Fruit fly (Drosophila melanogaster) whole organism, embryonic: ENCODE results near the gene DCTN6-p27.

ENCODE experiments used
- Aef1 ChIP-seq: fragments of 200-800 bp; sonication (Bioruptor generic); IDR thresholded peaks from 3 replicates; pipeline ENCODE4 v1.3.6; 2022; ENCODE audit warnings: missing biosample characterization, missing genetic modification characterization
- Blimp-1 ChIP-seq: fragments of 200-800 bp; sonication (Bioruptor generic); optimal IDR thresholded peaks from 3 replicates; lab custom pipeline; 2018; ENCODE audit warnings: missing biosample characterization, missing genetic modification characterization, mild to moderate bottlenecking, moderate library complexity, missing genetic modification reagents
- C15 ChIP-seq: fragments of 200-800 bp; sonication (Bioruptor generic); IDR thresholded peaks from 3 replicates; pipeline ENCODE4 v1.3.6; 2022; ENCODE audit warnings: missing biosample characterization, missing genetic modification characterization
- CG10209 ChIP-seq: fragments of 200-800 bp; sonication (Bioruptor generic); optimal IDR thresholded peaks from 3 replicates; lab custom pipeline; 2017; ENCODE audit warnings: missing biosample characterization, mild to moderate bottlenecking, missing genetic modification characterization, missing genetic modification reagents
- CG10321 ChIP-seq: fragments of 200-800 bp; sonication (Bioruptor generic); IDR thresholded peaks from 2 replicates; pipeline ENCODE4 v1.3.6; 2022; ENCODE audit warnings: missing biosample characterization, missing genetic modification characterization
- CG11247 ChIP-seq: fragments of 200-800 bp; sonication (Bioruptor generic); IDR thresholded peaks from 2 replicates; pipeline ENCODE4 v1.3.6; 2022; ENCODE audit warnings: missing biosample characterization, missing genetic modification characterization
- CG13287 ChIP-seq: fragments of 200-800 bp; sonication (Bioruptor generic); IDR thresholded peaks from 2 replicates; pipeline ENCODE4 v1.3.6; 2022; ENCODE audit warnings: missing biosample characterization, missing genetic modification characterization; ENCODE audit not compliant: partially characterized antibody
- CG15011 ChIP-seq: fragments of 200-800 bp; sonication (Bioruptor generic); optimal IDR thresholded peaks from 3 replicates; lab custom pipeline; 2018; ENCODE audit warnings: missing biosample characterization, mild to moderate bottlenecking, missing genetic modification characterization
- CG17186 ChIP-seq: fragments of 200-800 bp; sonication (Bioruptor generic); optimal IDR thresholded peaks from 3 replicates; lab custom pipeline; 2017; ENCODE audit warnings: missing biosample characterization, missing genetic modification reagents, missing genetic modification characterization
- CG17328 ChIP-seq: fragments of 200-800 bp; sonication (Bioruptor generic); IDR thresholded peaks from 2 replicates; pipeline ENCODE4 v1.3.6; 2022; ENCODE audit warnings: missing biosample characterization, missing genetic modification characterization
- CG17612 ChIP-seq: fragments of 200-800 bp; sonication (Bioruptor generic); IDR thresholded peaks from 2 replicates; pipeline ENCODE4 v1.3.6; 2022; ENCODE audit warnings: missing biosample characterization, missing genetic modification characterization
- CG1792 ChIP-seq: fragments of 200-800 bp; sonication (Bioruptor generic); optimal IDR thresholded peaks from 2 replicates; lab custom pipeline; 2016; ENCODE audit warnings: missing biosample characterization, missing genetic modification characterization
- CG2199 ChIP-seq: fragments of 200-800 bp; sonication (Bioruptor generic); IDR thresholded peaks from 3 replicates; pipeline ENCODE4 v1.3.6; 2022; ENCODE audit warnings: missing biosample characterization, missing genetic modification characterization
- CG2678 ChIP-seq: fragments of 200-800 bp; sonication (Bioruptor generic); optimal IDR thresholded peaks from 3 replicates; lab custom pipeline; 2019; ENCODE audit warnings: missing biosample characterization, mild to moderate bottlenecking, missing genetic modification characterization, moderate library complexity
- CG3065 ChIP-seq: fragments of 200-800 bp; sonication (Bioruptor generic); optimal IDR thresholded peaks from 2 replicates; lab custom pipeline; 2016; ENCODE audit warnings: missing biosample characterization, missing genetic modification characterization
- CG3847 ChIP-seq: fragments of 200-800 bp; sonication (Bioruptor generic); IDR thresholded peaks from 2 replicates; pipeline ENCODE4 v1.3.6; 2022; ENCODE audit warnings: missing biosample characterization, missing genetic modification characterization
- CG4282 ChIP-seq: fragments of 200-800 bp; sonication (Bioruptor generic); optimal IDR thresholded peaks from 2 replicates; lab custom pipeline; 2016; ENCODE audit warnings: missing biosample characterization, missing genetic modification characterization
- CG4360 ChIP-seq: fragments of 200-800 bp; sonication (Bioruptor generic); IDR thresholded peaks from 2 replicates; pipeline ENCODE4 v1.3.6; 2022; ENCODE audit warnings: missing biosample characterization, missing genetic modification characterization
- CG4820 ChIP-seq: fragments of 200-800 bp; sonication (Bioruptor generic); optimal IDR thresholded peaks from 3 replicates; lab custom pipeline; 2016; ENCODE audit warnings: missing biosample characterization, missing genetic modification characterization
- CG6175 ChIP-seq: fragments of 200-800 bp; sonication (Bioruptor generic); IDR thresholded peaks from 3 replicates; pipeline ENCODE4 v1.3.6; 2022; ENCODE audit warnings: missing biosample characterization, missing genetic modification characterization
- CG7928 ChIP-seq: fragments of 200-800 bp; sonication (Bioruptor generic); optimal IDR thresholded peaks from 2 replicates; lab custom pipeline; 2017; ENCODE audit warnings: missing biosample characterization, mild to moderate bottlenecking, missing genetic modification characterization
- CG7987 ChIP-seq: fragments of 200-800 bp; sonication (Bioruptor generic); optimal IDR thresholded peaks from 2 replicates; lab custom pipeline; 2018; ENCODE audit warnings: missing biosample characterization, mild to moderate bottlenecking, missing genetic modification characterization, moderate library complexity
- CG8290 ChIP-seq, 3 experiments: fragments of 200-800 bp; sonication (Bioruptor generic); optimal IDR thresholded peaks; 2 replicates each; lab custom pipeline; 2016 to 2019; ENCODE audit warnings: missing biosample characterization in 3 of 3, missing genetic modification characterization in 3 of 3, mild to moderate bottlenecking in 2 of 3, moderate library complexity in 1 of 3
- CG8478 ChIP-seq: fragments of >200 bp; optimal IDR thresholded peaks from 2 replicates; lab custom pipeline; 2018
- CG9797 ChIP-seq: fragments of 200-800 bp; sonication (Bioruptor generic); optimal IDR thresholded peaks from 3 replicates; lab custom pipeline; 2018; ENCODE audit warnings: missing biosample characterization, mild to moderate bottlenecking, missing genetic modification characterization
- CoRest ChIP-seq: fragments of 200-800 bp; sonication (Bioruptor generic); optimal IDR thresholded peaks from 3 replicates; lab custom pipeline; 2018; ENCODE audit warnings: missing biosample characterization, mild to moderate bottlenecking, missing genetic modification characterization, moderate library complexity
- Dek ChIP-seq: fragments of 200-800 bp; sonication (Bioruptor generic); optimal IDR thresholded peaks from 3 replicates; lab custom pipeline; 2019; ENCODE audit warnings: missing biosample characterization, mild to moderate bottlenecking, missing genetic modification characterization, moderate library complexity
- Lpt ChIP-seq: fragments of >200 bp; optimal IDR thresholded peaks from 2 replicates; lab custom pipeline; 2018; ENCODE audit warnings: missing biosample characterization, missing genetic modification characterization
- Myb ChIP-seq: fragments of 200-800 bp; sonication (Bioruptor generic); optimal IDR thresholded peaks from 2 replicates; lab custom pipeline; 2016; ENCODE audit warnings: missing biosample characterization, missing genetic modification characterization
- Rfx ChIP-seq: fragments of 200-800 bp; sonication (Bioruptor generic); IDR thresholded peaks from 2 replicates; pipeline ENCODE4 v1.3.6; 2022; ENCODE audit warnings: missing biosample characterization, missing genetic modification characterization
- abd-A ChIP-seq: fragments of 200-800 bp; sonication (Bioruptor generic); optimal IDR thresholded peaks from 3 replicates; lab custom pipeline; 2019; ENCODE audit warnings: missing biosample characterization, mild to moderate bottlenecking, missing genetic modification characterization, moderate library complexity
- az2 ChIP-seq: fragments of 200-800 bp; sonication (Bioruptor generic); optimal IDR thresholded peaks from 3 replicates; lab custom pipeline; 2016; ENCODE audit warnings: missing biosample characterization, missing genetic modification characterization
- bsh ChIP-seq, 2 experiments: fragments of 200-800 bp; sonication (Bioruptor generic); optimal IDR thresholded peaks; 2 replicates each; lab custom pipeline; 2017 to 2018; ENCODE audit warnings: mild to moderate bottlenecking in 2 of 2, missing biosample characterization in 2 of 2, missing genetic modification characterization in 2 of 2, moderate library complexity in 1 of 2
- cg ChIP-seq: fragments of 200-800 bp; sonication (Bioruptor generic); optimal IDR thresholded peaks from 3 replicates; lab custom pipeline; 2019; ENCODE audit warnings: missing biosample characterization, mild to moderate bottlenecking, missing genetic modification characterization, moderate library complexity
- ci ChIP-seq: fragments of 200-800 bp; sonication (Bioruptor generic); IDR thresholded peaks from 3 replicates; pipeline ENCODE4 v1.3.6; 2022; ENCODE audit warnings: missing biosample characterization, missing genetic modification characterization
- fd102C ChIP-seq: fragments of 200-800 bp; sonication (Bioruptor generic); optimal IDR thresholded peaks from 2 replicates; lab custom pipeline; 2018; ENCODE audit warnings: missing biosample characterization, mild to moderate bottlenecking, missing genetic modification characterization, moderate library complexity
- gt ChIP-seq: fragments of 200-800 bp; sonication (Bioruptor generic); IDR thresholded peaks from 2 replicates; pipeline ENCODE4 v1.3.6; 2022; ENCODE audit warnings: missing biosample characterization, missing genetic modification characterization
- ham ChIP-seq: fragments of 200-800 bp; sonication (Bioruptor generic); IDR thresholded peaks from 2 replicates; pipeline ENCODE4 v1.3.6; 2022; ENCODE audit warnings: missing biosample characterization, missing genetic modification characterization
- klu ChIP-seq: fragments of 200-800 bp; sonication (Bioruptor generic); IDR thresholded peaks from 2 replicates; pipeline ENCODE4 v1.3.6; 2022; ENCODE audit warnings: missing biosample characterization, missing genetic modification characterization
- lab ChIP-seq: fragments of 200-800 bp; sonication (Bioruptor generic); optimal IDR thresholded peaks from 3 replicates; lab custom pipeline; 2017; ENCODE audit warnings: missing biosample characterization, missing genetic modification characterization, mild to moderate bottlenecking, moderate library complexity, missing genetic modification reagents
- lola ChIP-seq, 3 experiments: fragments of >200 bp in 2 of 3; fragments of 200-800 bp in 1 of 3; sonication (Bioruptor generic) in 1 of 3; optimal IDR thresholded peaks; 2 replicates each; lab custom pipeline; 2017 to 2019; ENCODE audit warnings: missing biosample characterization in 3 of 3, missing genetic modification characterization in 3 of 3, mild to moderate bottlenecking in 1 of 3, moderate library complexity in 1 of 3
- nerfin-1 ChIP-seq: fragments of 200-800 bp; sonication (Bioruptor generic); optimal IDR thresholded peaks from 3 replicates; lab custom pipeline; 2019; ENCODE audit warnings: missing biosample characterization, mild to moderate bottlenecking, missing genetic modification characterization, moderate library complexity
- oc ChIP-seq: fragments of 200-800 bp; sonication (Bioruptor generic); optimal IDR thresholded peaks from 2 replicates; lab custom pipeline; 2018; ENCODE audit warnings: missing biosample characterization, mild to moderate bottlenecking, missing genetic modification characterization, moderate library complexity
- otp ChIP-seq: fragments of 200-800 bp; sonication (Bioruptor generic); IDR thresholded peaks from 3 replicates; pipeline ENCODE4, ENCODE4 v1.3.6; 2022; ENCODE audit warnings: missing biosample characterization, missing genetic modification characterization
- pfk ChIP-seq: fragments of 200-800 bp; sonication (Bioruptor generic); optimal IDR thresholded peaks from 2 replicates; lab custom pipeline; 2018; ENCODE audit warnings: missing biosample characterization, mild to moderate bottlenecking, missing genetic modification characterization, moderate library complexity
- slp2 ChIP-seq: fragments of 200-800 bp; sonication (Bioruptor generic); optimal IDR thresholded peaks from 2 replicates; lab custom pipeline; 2016; ENCODE audit warnings: missing biosample characterization, missing genetic modification characterization
- sr ChIP-seq: fragments of 200-800 bp; sonication (Bioruptor generic); IDR thresholded peaks from 3 replicates; pipeline ENCODE4 v1.3.6; 2022; ENCODE audit warnings: missing biosample characterization, missing genetic modification characterization
- sug ChIP-seq: fragments of 200-800 bp; optimal IDR thresholded peaks from 2 replicates; lab custom pipeline; 2019; ENCODE audit warnings: missing biosample characterization, mild to moderate bottlenecking, missing genetic modification characterization, moderate library complexity
- tap ChIP-seq: fragments of 200-800 bp; optimal IDR thresholded peaks from 3 replicates; lab custom pipeline; 2019; ENCODE audit warnings: missing biosample characterization, mild to moderate bottlenecking, missing genetic modification characterization, moderate library complexity
- tio ChIP-seq: fragments of 200-800 bp; sonication (Bioruptor generic); optimal IDR thresholded peaks from 2 replicates; lab custom pipeline; 2017; ENCODE audit warnings: missing biosample characterization, missing genetic modification characterization, inconsistent platforms
- vfl ChIP-seq: fragments of 200-800 bp; sonication (Bioruptor generic); optimal IDR thresholded peaks from 2 replicates; lab custom pipeline; 2016; ENCODE audit warnings: missing biosample characterization, missing genetic modification characterization

DCTN6-p27 gene

dm6 chr2L:19165998-19166397 is 33.9 kb downstream of the DCTN6-p27 start:
- no peak for TF ChIP-seq CG7928 (GFP tag; lab: Kevin White, UChicago)
- no peak for TF ChIP-seq CG4820 (GFP tag; lab: Kevin White, UChicago)
- TF ChIP-seq CG1792, result no peak
- no peak for TF ChIP-seq CoRest (tag; lab: Kevin White, UChicago)
- peak; percentile 99 for TF ChIP-seq CG4360 (GFP tag; lab: Robert Waterston, UW)
- no peak for TF ChIP-seq C15 (GFP tag; lab: Robert Waterston, UW)
- TF ChIP-seq CG6175, result peak; percentile 59; the same call in 2 of the 3 replicates
- TF ChIP-seq CG7987 (GFP tag; lab: Kevin White, UChicago), result no peak
- peak; percentile 61; the same call in 2 of the 3 replicates for TF ChIP-seq Aef1
- peak; percentile 6; the same call in 1 of the 2 replicates for TF ChIP-seq CG17612 (GFP tag; lab: Robert Waterston, UW)
- no peak for TF ChIP-seq CG8290 (GFP tag; optimal IDR thresholded peaks at IDR 0.05; lab: Kevin White, UChicago)
- peak in 1 of 2 experiments; percentile 61 for TF ChIP-seq CG8290 (tag; optimal IDR thresholded peaks at IDR 0.05; lab: Kevin White, UChicago)
- TF ChIP-seq lab, result no peak
- no peak for TF ChIP-seq CG9797
- TF ChIP-seq lola (GFP tag; optimal IDR thresholded peaks at IDR 0.05; lab: Kevin White, UChicago), result peak in 1 of 3 experiments; percentile 67
- no peak for TF ChIP-seq fd102C (GFP tag; lab: Kevin White, UChicago)
- peak; percentile 75 for TF ChIP-seq slp2 (GFP tag; lab: Kevin White, UChicago)
- peak; percentile 56; the same call in 1 of the 2 replicates for TF ChIP-seq klu (GFP tag; lab: Robert Waterston, UW)
- peak; percentile 85 for TF ChIP-seq CG10321 (GFP tag; lab: Robert Waterston, UW)
- TF ChIP-seq CG3847, result no peak
- TF ChIP-seq CG17186 (GFP tag; lab: Kevin White, UChicago), result no peak
- TF ChIP-seq Lpt (GFP tag; lab: Kevin White, UChicago), result no peak
- TF ChIP-seq CG10209 (GFP tag; lab: Kevin White, UChicago), result no peak
- no peak for TF ChIP-seq CG3065 (GFP tag; lab: Kevin White, UChicago)
- TF ChIP-seq CG8478 (lab: Kevin White, UChicago), result no peak
- no peak for TF ChIP-seq pfk (GFP tag; lab: Kevin White, UChicago)
- no peak for TF ChIP-seq ham (GFP tag; lab: Robert Waterston, UW)
- peak; percentile 91 for TF ChIP-seq CG2199 (GFP tag; lab: Robert Waterston, UW)
- no peak for TF ChIP-seq otp (GFP tag; lab: Robert Waterston, UW)
- TF ChIP-seq tap (tag; lab: Kevin White, UChicago), result no peak
- TF ChIP-seq CG15011 (GFP tag; lab: Kevin White, UChicago), result no peak
- TF ChIP-seq gt, result no peak
- TF ChIP-seq CG11247 (GFP tag; lab: Robert Waterston, UW), result no peak
- TF ChIP-seq sr (GFP tag; lab: Robert Waterston, UW), result peak; percentile 100
- no peak for TF ChIP-seq bsh (GFP tag; optimal IDR thresholded peaks at IDR 0.05; lab: Kevin White, UChicago)
- 0 out of 3 replicates have a peak, but pooled peaks have one; percentile 29 for TF ChIP-seq ci (GFP tag; lab: Robert Waterston, UW)
- no peak for TF ChIP-seq CG2678 (tag; lab: Kevin White, UChicago)
- peak; percentile 58 for TF ChIP-seq oc (tag; lab: Kevin White, UChicago)
- TF ChIP-seq CG13287 (GFP tag; lab: Robert Waterston, UW), result peak; percentile 43; the same call in 1 of the 2 replicates
- no peak for TF ChIP-seq CG17328
- TF ChIP-seq Dek, result peak; percentile 11
- no peak for TF ChIP-seq Blimp-1 (GFP tag; lab: Kevin White, UChicago)
- TF ChIP-seq Myb (GFP tag; lab: Kevin White, UChicago), result no peak
- TF ChIP-seq cg (GFP tag; lab: Kevin White, UChicago), result no peak
- no peak for TF ChIP-seq CG4282 (GFP tag; lab: Kevin White, UChicago)
- no peak for TF ChIP-seq Rfx (GFP tag; lab: Robert Waterston, UW)
- no peak for TF ChIP-seq az2 (GFP tag; lab: Kevin White, UChicago)
- TF ChIP-seq abd-A (tag; lab: Kevin White, UChicago), result peak; percentile 8
- TF ChIP-seq sug (tag; lab: Kevin White, UChicago), result peak; percentile 22
- no peak for TF ChIP-seq vfl (GFP tag; lab: Kevin White, UChicago)
- no peak for TF ChIP-seq nerfin-1
- TF ChIP-seq tio (GFP tag; lab: Kevin White, UChicago), result no peak
